Fruit fly (Drosophila melanogaster) whole organism, embryonic: Measurements from ENCODE around the gene CG10621.

Experiments
- Atf6 ChIP-seq: fragments of 200-800 bp; sonication (Bioruptor generic); IDR thresholded peaks from 2 replicates; pipeline ENCODE4 v1.3.6; 2022; ENCODE audit warnings: missing biosample characterization, missing genetic modification characterization
- Awh ChIP-seq: fragments of 200-800 bp; sonication (Bioruptor generic); IDR thresholded peaks from 2 replicates; pipeline ENCODE4, ENCODE4 v1.3.6; 2022; ENCODE audit warnings: missing biosample characterization, missing genetic modification characterization
- CG10267 ChIP-seq: fragments of 200-800 bp; sonication (Bioruptor generic); optimal IDR thresholded peaks from 2 replicates; lab custom pipeline; 2018; ENCODE audit warnings: missing biosample characterization, mild to moderate bottlenecking, missing genetic modification characterization, moderate library complexity
- CG12104 ChIP-seq: fragments of 200-800 bp; sonication (Bioruptor generic); optimal IDR thresholded peaks from 3 replicates; lab custom pipeline; 2016; ENCODE audit warnings: missing biosample characterization, missing genetic modification characterization
- CG14050 ChIP-seq: fragments of 200-800 bp; sonication (Bioruptor generic); IDR thresholded peaks from 3 replicates; pipeline ENCODE4 v1.3.6; 2022; ENCODE audit warnings: missing biosample characterization, missing genetic modification characterization
- CG3281 ChIP-seq: fragments of 200-800 bp; sonication (Bioruptor generic); optimal IDR thresholded peaks from 3 replicates; lab custom pipeline; 2017; ENCODE audit warnings: missing biosample characterization, mild to moderate bottlenecking, missing genetic modification characterization
- CG34376 ChIP-seq: fragments of 200-800 bp; sonication (Bioruptor generic); optimal IDR thresholded peaks from 2 replicates; lab custom pipeline; 2018; ENCODE audit warnings: missing biosample characterization, mild to moderate bottlenecking, missing genetic modification characterization
- CG42726 ChIP-seq: fragments of 200-800 bp; sonication (Bioruptor generic); IDR thresholded peaks from 2 replicates; pipeline ENCODE4 v1.3.6; 2022; ENCODE audit warnings: missing biosample characterization, missing genetic modification characterization; ENCODE audit not compliant: partially characterized antibody
- CG5180 ChIP-seq: fragments of 200-800 bp; sonication (Bioruptor generic); optimal IDR thresholded peaks from 3 replicates; lab custom pipeline; 2017; ENCODE audit warnings: missing biosample characterization, missing genetic modification characterization, mild to moderate bottlenecking, moderate library complexity, missing genetic modification reagents
- CG6854 ChIP-seq: fragments of 200-800 bp; sonication (Bioruptor generic); optimal IDR thresholded peaks from 3 replicates; lab custom pipeline; 2017; ENCODE audit warnings: missing biosample characterization, mild to moderate bottlenecking, missing genetic modification characterization
- CG7987 ChIP-seq: fragments of 200-800 bp; sonication (Bioruptor generic); optimal IDR thresholded peaks from 2 replicates; lab custom pipeline; 2018; ENCODE audit warnings: missing biosample characterization, mild to moderate bottlenecking, missing genetic modification characterization, moderate library complexity
- CG9609 ChIP-seq: fragments of 200-800 bp; sonication (Bioruptor generic); optimal IDR thresholded peaks from 3 replicates; lab custom pipeline; 2016; ENCODE audit warnings: missing biosample characterization, missing genetic modification characterization
- CrebB ChIP-seq: fragments of 200-800 bp; sonication (Bioruptor generic); optimal IDR thresholded peaks from 3 replicates; lab custom pipeline; 2018; ENCODE audit warnings: missing biosample characterization, mild to moderate bottlenecking, missing genetic modification characterization
- Dad ChIP-seq: fragments of 200-800 bp; sonication (Bioruptor generic); optimal IDR thresholded peaks from 3 replicates; lab custom pipeline; 2016; ENCODE audit warnings: missing biosample characterization, missing genetic modification characterization
- E2f1 ChIP-seq: fragments of 200-800 bp; sonication (Bioruptor generic); IDR thresholded peaks from 2 replicates; pipeline ENCODE4 v1.3.6; 2022; ENCODE audit warnings: missing biosample characterization, missing genetic modification characterization
- Hr51 ChIP-seq, 2 experiments: fragments of 200-800 bp; sonication (Bioruptor generic); optimal IDR thresholded peaks; 2 replicates in 1 of 2; 3 replicates in 1 of 2; lab custom pipeline; 2016 to 2018; ENCODE audit warnings: missing biosample characterization in 2 of 2, missing genetic modification characterization in 2 of 2, mild to moderate bottlenecking in 1 of 2, moderate library complexity in 1 of 2
- Med ChIP-seq: fragments of 200-800 bp; sonication (Bioruptor generic); peaks from one replicate; lab custom pipeline; 2016; ENCODE audit warnings: missing biosample characterization, missing genetic modification characterization, mild to moderate bottlenecking, inconsistent platforms, moderate library complexity
- Optix ChIP-seq: fragments of 200-800 bp; sonication (Bioruptor generic); IDR thresholded peaks from 3 replicates; pipeline ENCODE4 v1.3.6; 2022; ENCODE audit warnings: missing biosample characterization, missing genetic modification characterization
- Sox102F ChIP-seq: fragments of 200-800 bp; sonication (Bioruptor generic); optimal IDR thresholded peaks from 2 replicates; lab custom pipeline; 2018; ENCODE audit warnings: missing biosample characterization, mild to moderate bottlenecking, missing genetic modification characterization, moderate library complexity
- Tbp ChIP-seq: fragments of >200 bp; optimal IDR thresholded peaks from 2 replicates; lab custom pipeline; 2018; ENCODE audit warnings: missing biosample characterization, missing genetic modification characterization
- YL-1 ChIP-seq: fragments of 200-800 bp; sonication (Bioruptor generic); optimal IDR thresholded peaks from 3 replicates; lab custom pipeline; 2017; ENCODE audit warnings: missing biosample characterization, mild to moderate bottlenecking, missing genetic modification characterization
- ac ChIP-seq: fragments of 200-800 bp; sonication (Bioruptor generic); optimal IDR thresholded peaks from 3 replicates; lab custom pipeline; 2017; ENCODE audit warnings: missing biosample characterization, mild to moderate bottlenecking, missing genetic modification characterization
- amos ChIP-seq: fragments of 200-800 bp; sonication (Bioruptor generic); IDR thresholded peaks from 2 replicates; pipeline ENCODE4 v1.3.6; 2022; ENCODE audit warnings: missing biosample characterization, missing genetic modification characterization; ENCODE audit not compliant: partially characterized antibody
- ase ChIP-seq: fragments of 200-800 bp; sonication (Bioruptor generic); IDR thresholded peaks from 3 replicates; pipeline ENCODE4 v1.3.6; 2022; ENCODE audit warnings: missing biosample characterization, missing genetic modification characterization
- bbx ChIP-seq: fragments of 200-800 bp; sonication (Bioruptor generic); IDR thresholded peaks from 2 replicates; pipeline ENCODE4 v1.3.6; 2022; ENCODE audit warnings: missing biosample characterization, missing genetic modification characterization; ENCODE audit not compliant: partially characterized antibody
- bsh ChIP-seq, 2 experiments: fragments of 200-800 bp; sonication (Bioruptor generic); optimal IDR thresholded peaks; 2 replicates each; lab custom pipeline; 2017 to 2018; ENCODE audit warnings: mild to moderate bottlenecking in 2 of 2, missing biosample characterization in 2 of 2, missing genetic modification characterization in 2 of 2, moderate library complexity in 1 of 2
- ci ChIP-seq: fragments of 200-800 bp; sonication (Bioruptor generic); IDR thresholded peaks from 3 replicates; pipeline ENCODE4 v1.3.6; 2022; ENCODE audit warnings: missing biosample characterization, missing genetic modification characterization
- cwo ChIP-seq: fragments of 200-800 bp; sonication (Bioruptor generic); optimal IDR thresholded peaks from 3 replicates; lab custom pipeline; 2017; ENCODE audit warnings: missing biosample characterization, missing genetic modification characterization, mild to moderate bottlenecking, moderate library complexity, missing genetic modification reagents
- exex ChIP-seq: fragments of 200-800 bp; sonication (Bioruptor generic); optimal IDR thresholded peaks from 4 replicates; lab custom pipeline; 2018; ENCODE audit warnings: missing biosample characterization, mild to moderate bottlenecking, missing genetic modification characterization, moderate library complexity
- jumu ChIP-seq: fragments of 200-800 bp; sonication (Bioruptor generic); optimal IDR thresholded peaks from 3 replicates; lab custom pipeline; 2016; ENCODE audit warnings: missing biosample characterization, missing genetic modification characterization
- lbe ChIP-seq: fragments of 200-800 bp; sonication (Bioruptor generic); optimal IDR thresholded peaks from 2 replicates; lab custom pipeline; 2016; ENCODE audit warnings: missing biosample characterization, mild to moderate bottlenecking, missing genetic modification characterization
- lov ChIP-seq, 2 experiments: fragments of 200-800 bp in 1 of 2; fragments of >200 bp in 1 of 2; sonication (Bioruptor generic) in 1 of 2; IDR thresholded peaks in 1 of 2; optimal IDR thresholded peaks in 1 of 2; 2 replicates in 1 of 2; 3 replicates in 1 of 2; pipeline versions ENCODE4 v1.3.6 to Lab custom; 2017 to 2022; ENCODE audit warnings: missing biosample characterization in 1 of 2, missing genetic modification characterization in 1 of 2
- mam ChIP-seq: fragments of 200-800 bp; sonication (Bioruptor generic); optimal IDR thresholded peaks from 3 replicates; lab custom pipeline; 2016; ENCODE audit warnings: missing biosample characterization, missing genetic modification characterization
- mirr ChIP-seq: fragments of 200-800 bp; sonication (Bioruptor generic); optimal IDR thresholded peaks from 3 replicates; lab custom pipeline; 2018; ENCODE audit warnings: missing biosample characterization, mild to moderate bottlenecking, missing genetic modification characterization
- nerfin-1 ChIP-seq: fragments of 200-800 bp; sonication (Bioruptor generic); optimal IDR thresholded peaks from 3 replicates; lab custom pipeline; 2019; ENCODE audit warnings: missing biosample characterization, mild to moderate bottlenecking, missing genetic modification characterization, moderate library complexity
- pan ChIP-seq, 4 experiments: fragments of >200 bp in 3 of 4; fragments of 200-800 bp in 1 of 4; sonication (Bioruptor generic) in 1 of 4; optimal IDR thresholded peaks in 3 of 4; IDR thresholded peaks in 1 of 4; 2 replicates each; pipeline versions ENCODE4 v1.3.6 to Lab custom; 2017 to 2022; ENCODE audit warnings: missing biosample characterization in 2 of 4, missing genetic modification characterization in 2 of 4, mixed read lengths in 1 of 4
- pzg ChIP-seq: fragments of 200-800 bp; sonication (Bioruptor generic); optimal IDR thresholded peaks from 3 replicates; lab custom pipeline; 2018; ENCODE audit warnings: missing biosample characterization, mild to moderate bottlenecking, missing genetic modification characterization, moderate library complexity
- rib ChIP-seq: fragments of 200-800 bp; sonication (Bioruptor generic); IDR thresholded peaks from 2 replicates; pipeline ENCODE4 v1.3.6; 2022; ENCODE audit warnings: missing biosample characterization, missing genetic modification characterization
- salm ChIP-seq: fragments of 200-800 bp; sonication (Bioruptor generic); optimal IDR thresholded peaks from 2 replicates; lab custom pipeline; 2018; ENCODE audit warnings: missing biosample characterization, mild to moderate bottlenecking, missing genetic modification characterization
- sd ChIP-seq: fragments of 200-800 bp; sonication (Bioruptor generic); optimal IDR thresholded peaks from 3 replicates; lab custom pipeline; 2018; ENCODE audit warnings: missing biosample characterization, mild to moderate bottlenecking, missing genetic modification characterization, moderate library complexity
- sens-2 ChIP-seq: fragments of 200-800 bp; sonication (Bioruptor generic); IDR thresholded peaks from 2 replicates; pipeline ENCODE4 v1.3.6; 2022; ENCODE audit warnings: missing biosample characterization, missing genetic modification characterization
- sug ChIP-seq: fragments of 200-800 bp; optimal IDR thresholded peaks from 2 replicates; lab custom pipeline; 2019; ENCODE audit warnings: missing biosample characterization, mild to moderate bottlenecking, missing genetic modification characterization, moderate library complexity
- vfl ChIP-seq: fragments of 200-800 bp; sonication (Bioruptor generic); optimal IDR thresholded peaks from 2 replicates; lab custom pipeline; 2016; ENCODE audit warnings: missing biosample characterization, missing genetic modification characterization
- yki ChIP-seq: fragments of >200 bp; optimal IDR thresholded peaks from 3 replicates; lab custom pipeline; 2018
- zen ChIP-seq: fragments of 200-800 bp; sonication (Bioruptor generic); optimal IDR thresholded peaks from 3 replicates; lab custom pipeline; 2018; ENCODE audit warnings: missing biosample characterization, mild to moderate bottlenecking, missing genetic modification characterization, moderate library complexity

Gene CG10621

DNA sequence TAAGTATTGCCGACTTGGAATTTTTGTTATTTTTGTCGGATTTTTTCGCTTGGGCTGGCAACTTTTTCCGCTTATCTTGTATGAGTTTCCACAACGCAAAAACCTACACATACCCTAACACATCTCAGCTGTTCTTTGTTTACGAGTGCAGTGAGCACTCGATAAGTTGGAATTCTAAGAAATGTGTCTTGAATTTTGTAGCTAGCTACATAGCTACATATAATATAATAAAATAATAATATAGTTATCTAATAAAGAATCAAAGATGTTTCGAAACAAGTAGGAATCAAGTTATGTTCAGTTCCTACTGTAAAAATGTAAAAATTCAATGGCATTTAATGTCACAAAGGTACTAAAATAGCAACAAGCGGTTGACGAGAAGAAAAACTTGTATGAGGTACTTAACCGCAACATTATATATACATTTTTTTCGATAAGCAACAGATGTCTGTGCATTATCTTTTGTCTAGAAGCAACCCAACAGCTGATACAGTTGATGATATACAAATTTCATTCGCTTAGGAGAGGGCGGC lies 3.0 kb upstream of the CG10621 start, which contains the start of gene Bhmt (continued):
- TF ChIP-seq zen: peak; percentile 10
- TF ChIP-seq jumu (GFP tag; lab: Kevin White, UChicago): no peak
- peak; percentile 88 for TF ChIP-seq lbe (GFP tag; lab: Kevin White, UChicago)
- TF ChIP-seq vfl: no peak
- no peak for TF ChIP-seq Tbp (GFP tag; lab: Kevin White, UChicago)
- no peak for TF ChIP-seq nerfin-1
- TF ChIP-seq pan (optimal IDR thresholded peaks at IDR 0.05; lab: Kevin White, UChicago): no peak
- TF ChIP-seq pan (GFP tag; optimal IDR thresholded peaks at IDR 0.05 in 1 of 2, IDR thresholded peaks at IDR 0.05 in 1 of 2): peak in 1 of 2 experiments; percentile 86
- no peak for TF ChIP-seq yki
- TF ChIP-seq E2f1 (GFP tag; lab: Robert Waterston, UW): peak; percentile 60
- no peak for TF ChIP-seq salm
- TF ChIP-seq sd: peak; percentile 84
- TF ChIP-seq CG12104 (GFP tag; lab: Kevin White, UChicago): peak; percentile 47
- TF ChIP-seq mirr: peak; percentile 22
- TF ChIP-seq Dad: no peak
- peak; percentile 4 for TF ChIP-seq pzg
- peak; percentile 21 for TF ChIP-seq mam (GFP tag; lab: Kevin White, UChicago)
- TF ChIP-seq CG14050 (GFP tag; lab: Robert Waterston, UW): peak; percentile 31; the same call in 1 of the 3 replicates
- no peak for TF ChIP-seq ac (GFP tag; lab: Kevin White, UChicago)
- TF ChIP-seq Awh (GFP tag; lab: Robert Waterston, UW): no peak; the same call in 1 of the 2 replicates
- TF ChIP-seq lov (optimal IDR thresholded peaks at IDR 0.05; lab: Kevin White, UChicago): no peak
- TF ChIP-seq lov (GFP tag; IDR thresholded peaks at IDR 0.05; lab: Robert Waterston, UW): no peak
- TF ChIP-seq Sox102F: peak; percentile 62
- peak; percentile 25; the same call in 1 of the 3 replicates for TF ChIP-seq ase (GFP tag; lab: Robert Waterston, UW)
- peak; percentile 66 for TF ChIP-seq CG10267 (tag; lab: Kevin White, UChicago)
- TF ChIP-seq YL-1 (GFP tag; lab: Kevin White, UChicago): peak; percentile 29
- TF ChIP-seq sens-2: no peak
- peak; percentile 81 for TF ChIP-seq CG3281 (GFP tag; lab: Kevin White, UChicago)
- no peak for TF ChIP-seq CG5180 (GFP tag; lab: Kevin White, UChicago)
- no peak for TF ChIP-seq CG42726
- TF ChIP-seq, all 482 proteins: peak for 218

DNA sequence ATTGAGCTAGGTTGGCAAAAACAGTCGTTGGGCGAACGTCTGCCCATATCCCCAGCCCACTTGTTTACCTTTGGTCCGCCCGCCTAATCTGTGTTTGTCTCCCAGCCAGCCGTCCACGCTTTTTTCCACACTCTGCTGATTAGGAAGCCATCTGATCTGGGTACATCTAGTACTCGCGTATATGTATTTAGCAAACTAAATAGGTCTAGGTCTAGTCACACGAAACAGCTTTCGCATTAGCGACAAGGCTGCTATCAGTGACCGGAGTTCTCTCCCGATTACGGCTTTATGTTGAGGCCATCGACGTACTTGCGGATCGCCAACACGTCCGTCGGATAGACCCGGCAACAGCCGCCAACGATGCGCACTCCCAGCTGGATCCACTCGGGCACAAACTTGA lies 1.4 kb upstream of the CG10621 start:
- TF ChIP-seq bsh (GFP tag; optimal IDR thresholded peaks at IDR 0.05; lab: Kevin White, UChicago) (no peak), Hr51 (GFP tag; optimal IDR thresholded peaks at IDR 0.05; lab: Kevin White, UChicago) (no peak), amos (GFP tag; lab: Robert Waterston, UW) (0 out of 2 replicates have a peak, but pooled peaks have one; percentile 4), Med (GFP tag; lab: Kevin White, UChicago) (peak; percentile 63), CG34376 (GFP tag; lab: Kevin White, UChicago) (peak; percentile 86), cwo (GFP tag; lab: Kevin White, UChicago) (peak; percentile 19), Optix (GFP tag; lab: Robert Waterston, UW) (0 out of 3 replicates have a peak, but pooled peaks have one; percentile 32), Atf6 (GFP tag; lab: Robert Waterston, UW) (no peak), sug (tag; lab: Kevin White, UChicago) (peak; percentile 82), CG6854 (no peak), exex (tag; lab: Kevin White, UChicago) (peak; percentile 46), rib (GFP tag; lab: Robert Waterston, UW) (peak; percentile 68), bbx (GFP tag; lab: Robert Waterston, UW) (no peak), CG7987 (GFP tag; lab: Kevin White, UChicago) (peak; percentile 24), ci (GFP tag; lab: Robert Waterston, UW) (0 out of 3 replicates have a peak, but pooled peaks have one; percentile 10), CrebB (no peak), CG9609 (GFP tag; lab: Kevin White, UChicago) (no peak)
